Worm (Caenorhabditis elegans) whole organism, L1 larva: ENCODE measurements around the gene Y22D7AR.14.

ENCODE experiments used
- C16A3.4 ChIP-seq: fragments of 150-350 bp; optimal IDR thresholded peaks from 2 replicates; lab custom pipeline; 2014; ENCODE audit warnings: missing biosample characterization, missing genetic modification characterization
- C34B4.2 ChIP-seq: sonication (generic microtip); optimal IDR thresholded peaks from 2 replicates; lab custom pipeline; 2017; ENCODE audit warnings: mild to moderate bottlenecking, missing genetic modification characterization, missing compliant biosample characterization
- F16B12.6 ChIP-seq: fragments of 150-350 bp; optimal IDR thresholded peaks from 2 replicates; lab custom pipeline; 2014; ENCODE audit warnings: missing biosample characterization, missing genetic modification characterization
- Y116A8C.19 ChIP-seq: sonication (generic microtip); optimal IDR thresholded peaks from 2 replicates; lab custom pipeline; 2016; ENCODE audit warnings: missing compliant biosample characterization, missing genetic modification characterization, borderline replicate concordance
- aly-2 ChIP-seq: fragments of 150-350 bp; optimal IDR thresholded peaks from 2 replicates; lab custom pipeline; 2014; ENCODE audit warnings: missing biosample characterization, missing genetic modification characterization
- ceh-63 ChIP-seq: fragments of 200-800 bp; sonication (Bioruptor generic); optimal IDR thresholded peaks from 2 replicates; lab custom pipeline; 2018; ENCODE audit warnings: mild to moderate bottlenecking, missing genetic modification characterization, missing compliant biosample characterization
- ceh-8 ChIP-seq: fragments of 200-800 bp; sonication (Bioruptor generic); optimal IDR thresholded peaks from 2 replicates; lab custom pipeline; 2018; ENCODE audit warnings: mild to moderate bottlenecking, missing genetic modification characterization, moderate library complexity, missing compliant biosample characterization
- ceh-90 ChIP-seq: sonication (generic microtip); optimal IDR thresholded peaks from 2 replicates; lab custom pipeline; 2016; ENCODE audit warnings: missing genetic modification characterization, missing compliant biosample characterization
- efl-1 ChIP-seq, 4 experiments: fragments of 150-350 bp; optimal IDR thresholded peaks in 3 of 4; peaks in 1 of 4; 1 replicate in 1 of 4; 2 replicates in 3 of 4; lab custom pipeline; 2014; ENCODE audit warnings: missing biosample characterization in 2 of 4, missing genetic modification characterization in 2 of 4, missing genetic modification reagents in 2 of 4
- elt-2 ChIP-seq: sonication (generic microtip); optimal IDR thresholded peaks from 2 replicates; lab custom pipeline; 2016; ENCODE audit warnings: missing genetic modification characterization, mild to moderate bottlenecking, inconsistent platforms, missing compliant biosample characterization, missing genetic modification reagents
- elt-3 ChIP-seq, 6 experiments: fragments of 150-350 bp in 1 of 6; sonication (generic microtip); optimal IDR thresholded peaks; 2 replicates each; lab custom pipeline; 2017 to 2018; ENCODE audit warnings: missing biosample characterization in 6 of 6, missing genetic modification characterization in 6 of 6, inconsistent platforms in 1 of 6
- ets-5 ChIP-seq: fragments of 200-800 bp; sonication (Bioruptor generic); IDR thresholded peaks from 2 replicates; pipeline ENCODE4 v1.3.6; 2022; ENCODE audit warnings: missing genetic modification characterization, missing compliant biosample characterization
- fkh-10 ChIP-seq: sonication (generic microtip); optimal IDR thresholded peaks from 2 replicates; lab custom pipeline; 2017; ENCODE audit warnings: missing biosample characterization, missing genetic modification reagents, missing genetic modification characterization
- fkh-4 ChIP-seq: sonication (generic microtip); optimal IDR thresholded peaks from 2 replicates; lab custom pipeline; 2016; ENCODE audit warnings: missing compliant biosample characterization, missing genetic modification characterization, borderline replicate concordance
- fos-1 ChIP-seq: fragments of 150-350 bp; optimal IDR thresholded peaks from 2 replicates; lab custom pipeline; 2014; ENCODE audit warnings: missing biosample characterization, missing genetic modification characterization
- hlh-17 ChIP-seq: fragments of 200-800 bp; sonication (Bioruptor generic); optimal IDR thresholded peaks from 2 replicates; lab custom pipeline; 2018; ENCODE audit warnings: missing genetic modification characterization, mild to moderate bottlenecking, missing compliant biosample characterization, moderate library complexity, borderline replicate concordance
- hlh-4 ChIP-seq: sonication (generic microtip); optimal IDR thresholded peaks from 2 replicates; lab custom pipeline; 2016; ENCODE audit warnings: mild to moderate bottlenecking, missing genetic modification characterization, missing compliant biosample characterization
- irx-1 ChIP-seq: sonication (generic microtip); optimal IDR thresholded peaks from 2 replicates; lab custom pipeline; 2016; ENCODE audit warnings: missing genetic modification characterization, missing compliant biosample characterization
- jun-1 ChIP-seq: fragments of 150-350 bp; optimal IDR thresholded peaks from 2 replicates; lab custom pipeline; 2014; ENCODE audit warnings: missing biosample characterization, missing genetic modification reagents, missing genetic modification characterization
- lin-13 ChIP-seq: fragments of 150-350 bp; optimal IDR thresholded peaks from 2 replicates; lab custom pipeline; 2014; ENCODE audit warnings: missing biosample characterization, missing genetic modification reagents, missing genetic modification characterization
- lin-14 ChIP-seq: fragments of 200-800 bp; sonication (Bioruptor generic); optimal IDR thresholded peaks from 2 replicates; lab custom pipeline; 2018; ENCODE audit warnings: mild to moderate bottlenecking, missing genetic modification characterization, moderate library complexity, missing compliant biosample characterization
- lin-15B ChIP-seq: fragments of 150-350 bp; sonication (generic microtip); optimal IDR thresholded peaks from 3 replicates; lab custom pipeline; 2014; ENCODE audit warnings: missing biosample characterization, missing genetic modification characterization
- lin-39 ChIP-seq: fragments of 150-350 bp; optimal IDR thresholded peaks from 2 replicates; lab custom pipeline; 2014; ENCODE audit warnings: missing biosample characterization, missing genetic modification reagents, missing genetic modification characterization
- lir-3 ChIP-seq: sonication (generic microtip); optimal IDR thresholded peaks from 2 replicates; lab custom pipeline; 2016; ENCODE audit warnings: mild to moderate bottlenecking, missing genetic modification characterization, moderate library complexity, missing compliant biosample characterization; ENCODE audit not compliant: poor library complexity
- lsy-2 ChIP-seq, 2 experiments: fragments of 150-350 bp; optimal IDR thresholded peaks; 2 replicates each; lab custom pipeline; 2014; ENCODE audit warnings: missing biosample characterization in 2 of 2, missing genetic modification characterization in 2 of 2
- mab-9 ChIP-seq: fragments of 200-800 bp; sonication (Bioruptor generic); IDR thresholded peaks from 2 replicates; pipeline ENCODE4 v1.3.6; 2022; ENCODE audit warnings: missing genetic modification reagents, missing genetic modification characterization, missing compliant biosample characterization
- mdl-1 ChIP-seq, 2 experiments: fragments of 150-350 bp; optimal IDR thresholded peaks; 2 replicates each; lab custom pipeline; 2014 to 2017; ENCODE audit warnings: missing biosample characterization in 2 of 2, missing genetic modification characterization in 2 of 2, inconsistent platforms in 1 of 2
- mef-2 ChIP-seq: fragments of 150-350 bp; optimal IDR thresholded peaks from 2 replicates; lab custom pipeline; 2014; ENCODE audit warnings: missing biosample characterization, missing genetic modification characterization
- nhr-11 ChIP-seq: fragments of 150-350 bp; optimal IDR thresholded peaks from 2 replicates; lab custom pipeline; 2014; ENCODE audit warnings: missing biosample characterization, missing genetic modification characterization
- nhr-20 ChIP-seq: sonication (generic microtip); optimal IDR thresholded peaks from 2 replicates; lab custom pipeline; 2016; ENCODE audit warnings: mild to moderate bottlenecking, missing genetic modification characterization, missing compliant biosample characterization
- nhr-77 ChIP-seq: fragments of 150-350 bp; optimal IDR thresholded peaks from 2 replicates; lab custom pipeline; 2014; ENCODE audit warnings: missing biosample characterization, missing genetic modification characterization
- nhr-85 ChIP-seq: sonication (generic microtip); peaks from one replicate; lab custom pipeline; 2016; ENCODE audit warnings: missing genetic modification characterization, inconsistent platforms, missing compliant biosample characterization
- pax-3 ChIP-seq: fragments of 200-800 bp; sonication (Bioruptor generic); optimal IDR thresholded peaks from 2 replicates; lab custom pipeline; 2018; ENCODE audit warnings: mild to moderate bottlenecking, missing genetic modification characterization, moderate library complexity, missing compliant biosample characterization
- skn-1 ChIP-seq: fragments of 150-350 bp; optimal IDR thresholded peaks from 2 replicates; lab custom pipeline; 2014; ENCODE audit warnings: missing biosample characterization, missing genetic modification characterization
- snu-23 ChIP-seq: sonication (generic microtip); optimal IDR thresholded peaks from 2 replicates; lab custom pipeline; 2016; ENCODE audit warnings: missing genetic modification characterization, missing compliant biosample characterization
- sptf-1 ChIP-seq: fragments of 150-350 bp; optimal IDR thresholded peaks from 2 replicates; lab custom pipeline; 2014; ENCODE audit warnings: missing biosample characterization, missing genetic modification characterization
- unc-86 ChIP-seq: sonication (generic microtip); optimal IDR thresholded peaks from 2 replicates; lab custom pipeline; 2016; ENCODE audit warnings: missing genetic modification characterization, missing compliant biosample characterization
- unc-98 ChIP-seq: fragments of 200-800 bp; sonication (Bioruptor generic); IDR thresholded peaks from 2 replicates; pipeline ENCODE4 v1.3.6; 2022; ENCODE audit warnings: missing genetic modification characterization, missing compliant biosample characterization
- vab-15 ChIP-seq: sonication (generic microtip); optimal IDR thresholded peaks from 2 replicates; lab custom pipeline; 2017; ENCODE audit warnings: missing genotype, mild to moderate bottlenecking, missing genetic modification characterization, missing compliant biosample characterization

Gene Y22D7AR.14

DNA sequence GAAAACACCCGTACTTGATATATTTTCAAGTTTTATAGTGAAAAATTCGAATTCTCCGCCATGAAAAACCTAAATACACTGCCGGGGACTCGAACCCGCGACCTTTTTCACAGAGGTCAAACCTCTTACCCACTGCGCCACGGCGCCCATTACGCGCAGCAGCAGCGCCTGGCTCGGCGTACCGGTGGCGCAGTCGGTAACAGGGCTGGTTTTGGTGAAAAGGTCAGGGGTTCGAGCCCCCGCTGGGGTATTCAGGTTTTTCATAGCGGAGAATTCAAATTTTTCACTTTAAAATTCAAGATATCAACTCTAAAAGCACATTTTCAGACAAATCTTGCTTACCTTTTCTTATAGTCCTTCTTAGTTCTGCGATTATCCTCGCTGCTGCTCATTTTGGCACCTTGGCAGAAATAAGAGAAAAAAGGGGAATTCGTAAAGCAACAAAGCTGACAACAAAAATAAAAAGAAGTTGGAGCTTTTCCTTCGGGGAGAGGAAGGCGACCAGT lies 25.0 kb downstream of the Y22D7AR.14 start, which contains the start of gene Y22D7AL.16:
Gene Y22D7AL.16, minus strand, starts transcription at position 456 of the 506 bp plus-strand sequence.
- TF ChIP-seq lin-39 (tag; lab: Kevin White, UChicago): no peak
- no peak for TF ChIP-seq unc-86 (tag; lab: Kevin White, UChicago)
- no peak for TF ChIP-seq ceh-90 (tag; lab: Kevin White, UChicago)
- TF ChIP-seq fos-1 (tag; lab: Kevin White, UChicago): no peak
- no peak for TF ChIP-seq unc-98 (GFP tag; lab: Robert Waterston, UW)
- no peak for TF ChIP-seq mdl-1 (tag; optimal IDR thresholded peaks at IDR 0.05; lab: Kevin White, UChicago)
- no peak for TF ChIP-seq nhr-11 (tag; lab: Kevin White, UChicago)
- no peak for TF ChIP-seq F16B12.6 (tag; lab: Kevin White, UChicago)
- no peak for TF ChIP-seq skn-1 (tag; lab: Kevin White, UChicago)
- no peak for TF ChIP-seq elt-3 (tag; optimal IDR thresholded peaks at IDR 0.05; lab: Kevin White, UChicago)
- no peak for TF ChIP-seq fkh-4
- TF ChIP-seq pax-3: no peak
- no peak for TF ChIP-seq lir-3 (tag; lab: Kevin White, UChicago)
- TF ChIP-seq aly-2 (tag; lab: Kevin White, UChicago): no peak
- TF ChIP-seq irx-1: no peak
- TF ChIP-seq sptf-1: no peak
- no peak for TF ChIP-seq snu-23 (GFP tag; lab: Kevin White, UChicago)
- TF ChIP-seq ets-5: no peak

DNA sequence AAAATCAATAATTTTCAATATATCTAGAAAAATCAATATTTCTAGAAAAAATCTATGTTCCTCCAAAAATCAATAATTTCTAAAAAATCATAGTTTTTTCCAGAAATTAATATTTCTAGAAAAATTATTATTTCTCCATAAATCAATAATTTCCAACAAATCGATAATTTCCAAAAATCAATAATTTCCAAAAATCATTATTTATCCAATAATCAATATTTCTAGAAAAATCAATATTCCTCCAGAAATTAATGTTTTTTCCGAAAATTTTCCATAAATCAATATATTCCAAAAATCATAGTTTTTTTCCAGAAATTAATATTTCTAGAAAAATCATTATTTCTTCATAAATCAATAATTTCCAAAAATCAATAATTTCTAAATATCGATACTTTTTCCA lies 26.8 kb downstream of the Y22D7AR.14 start:
- TF ChIP-seq Y116A8C.19 (no peak), nhr-77 (tag; lab: Kevin White, UChicago) (no peak)
- TF ChIP-seq, all 84 proteins: peak for 0

DNA sequence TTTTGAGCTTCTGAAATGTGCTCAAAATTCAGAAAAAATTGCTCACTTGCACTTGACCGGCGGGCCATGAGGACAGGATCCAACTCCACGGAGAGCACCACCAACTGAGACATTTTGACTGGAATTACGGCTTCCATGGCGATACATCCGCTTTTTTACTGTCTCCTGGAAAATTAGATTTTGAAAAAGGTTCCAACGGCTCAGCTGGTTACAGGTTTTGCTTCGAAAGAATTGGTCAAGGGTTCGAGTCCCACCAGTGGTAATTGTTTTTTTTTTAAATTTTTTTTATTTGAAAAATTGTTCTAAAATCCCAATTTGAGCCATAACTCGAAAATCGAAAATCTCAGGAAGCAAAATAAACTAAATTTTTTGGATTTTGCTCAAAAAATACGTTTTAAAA lies 27.4 kb downstream of the Y22D7AR.14 start:
- TF ChIP-seq nhr-85: peak; percentile 15
- TF ChIP-seq lin-14 (GFP tag; lab: Kevin White, UChicago): no peak

DNA sequence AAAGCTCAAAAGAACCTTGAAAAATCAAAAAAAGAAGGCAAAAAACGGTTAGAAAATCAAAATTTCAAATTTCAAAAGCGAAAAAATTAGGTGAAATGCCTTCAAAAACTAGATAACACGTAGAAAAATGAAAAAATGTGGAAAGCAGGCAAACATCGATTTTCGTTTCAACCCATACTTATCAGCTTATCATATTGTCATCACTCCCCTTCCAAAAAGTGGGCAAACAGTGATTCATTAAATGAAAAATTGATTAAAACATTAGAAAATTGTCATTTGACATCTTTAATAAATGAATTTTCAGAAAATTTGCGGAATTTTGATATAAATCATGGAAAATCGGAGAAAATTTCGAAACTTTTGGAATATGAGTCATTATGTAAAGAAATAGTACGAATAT lies 28.8 kb downstream of the Y22D7AR.14 start:
- TF ChIP-seq jun-1 (no peak), efl-1 (optimal IDR thresholded peaks at IDR 0.05; lab: Kevin White, UChicago) (no peak), efl-1 (GFP tag; optimal IDR thresholded peaks at IDR 0.05 in 1 of 2; lab: Kevin White, UChicago) (peak in 1 of 2 experiments; percentile 20), vab-15 (tag; lab: Kevin White, UChicago) (no peak), hlh-4 (tag; lab: Kevin White, UChicago) (no peak), elt-2 (tag; lab: Kevin White, UChicago) (peak; percentile 28)
- TF ChIP-seq, all 84 proteins: peak for 2

DNA sequence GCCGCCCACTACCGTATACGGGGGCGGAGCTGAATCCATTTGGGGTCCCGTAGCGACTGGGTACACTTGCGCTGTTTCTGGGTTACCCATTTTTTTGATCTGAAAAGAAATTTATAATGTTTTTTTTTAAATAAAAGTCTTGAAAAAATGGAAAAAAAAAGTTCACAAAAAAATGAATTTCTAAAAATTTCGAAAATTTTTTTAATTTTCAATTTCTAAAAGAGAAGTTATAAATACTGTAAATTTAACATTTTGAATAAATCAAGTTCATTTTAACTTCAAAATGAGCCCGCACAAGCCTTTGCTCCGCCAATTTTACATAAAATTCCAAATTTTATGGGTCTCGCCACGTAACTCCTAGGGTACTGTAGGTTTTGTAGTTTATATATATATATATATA lies 30.1 kb downstream of the Y22D7AR.14 start, which contains the start of gene Y22D7AL.15:
Gene Y22D7AL.15, minus strand, starts transcription at position 101 of the 400 bp plus-strand sequence.
- TF ChIP-seq C16A3.4 (tag; lab: Kevin White, UChicago): no peak
- no peak for TF ChIP-seq ceh-90 (tag; lab: Kevin White, UChicago)
- TF ChIP-seq lin-15B (tag; lab: Kevin White, UChicago): no peak
- no peak for TF ChIP-seq lin-13 (GFP tag; lab: Kevin White, UChicago)
- TF ChIP-seq mef-2 (tag; lab: Kevin White, UChicago): no peak
- TF ChIP-seq hlh-17 (GFP tag; lab: Kevin White, UChicago): no peak
- TF ChIP-seq nhr-85: no peak
- TF ChIP-seq ceh-8 (GFP tag; lab: Kevin White, UChicago): no peak
- no peak for TF ChIP-seq Y116A8C.19
- TF ChIP-seq lsy-2 (tag; optimal IDR thresholded peaks at IDR 0.05; lab: Kevin White, UChicago): no peak
- TF ChIP-seq nhr-20 (tag; lab: Kevin White, UChicago): no peak
- TF ChIP-seq mab-9 (GFP tag; lab: Robert Waterston, UW): no peak
- TF ChIP-seq C34B4.2 (tag; lab: Kevin White, UChicago): no peak
- no peak for TF ChIP-seq nhr-77 (tag; lab: Kevin White, UChicago)
- TF ChIP-seq fkh-10 (GFP tag; lab: Kevin White, UChicago): no peak
- TF ChIP-seq ceh-63: no peak
- no peak for TF ChIP-seq F16B12.6 (tag; lab: Kevin White, UChicago)
- no peak for TF ChIP-seq aly-2 (tag; lab: Kevin White, UChicago)
